Fruit fly (Drosophila melanogaster) ovary, adult (tissue): ENCODE measurements around the gene CG11313.

Experiments used
- CG17801 ChIP-seq: fragments of 200-800 bp; optimal IDR thresholded peaks from 2 replicates; lab custom pipeline; 2019; ENCODE audit warnings: missing biosample characterization, mild to moderate bottlenecking, missing genetic modification characterization, moderate library complexity; ENCODE audit not compliant: partially characterized antibody

Gene CG11313

dm6 chr3R:30731065-30731464 is at the start of gene CG11313:
TSS of gene CG11313 (minus strand) at chr3R:30731165.
- TF ChIP-seq CG17801 (GFP tag; lab: Kevin White, UChicago) = no peak

DNA sequence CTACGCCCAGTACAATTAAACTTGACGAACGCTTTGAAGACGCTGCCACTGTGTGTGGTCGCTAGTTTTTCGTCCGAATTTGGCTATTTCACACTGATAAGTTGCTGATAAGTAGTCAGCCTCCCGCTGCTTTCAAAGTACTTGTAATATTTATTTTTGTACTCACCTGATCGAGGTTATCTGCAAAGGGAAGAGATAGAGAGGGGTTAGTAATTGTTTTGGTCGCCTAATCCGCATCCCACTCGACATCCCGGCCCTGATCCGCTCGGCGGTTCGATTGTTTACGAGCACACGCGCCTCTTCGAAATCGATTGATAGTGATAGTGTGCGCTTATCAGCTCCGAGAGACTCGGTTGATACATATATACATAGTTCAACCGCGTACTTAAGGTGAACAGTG is 49.5 kb upstream of the CG11313 start:
- TF ChIP-seq CG17801 (GFP tag; lab: Kevin White, UChicago) = no peak

- no peak for TF ChIP-seq CG17801 (GFP tag; lab: Kevin White, UChicago)
These were observed 48.3 kb upstream of the CG11313 start for dm6 chr3R:30779257-30779656.

dm6 chr3R:30775933-30776332 is 45.0 kb upstream of the CG11313 start:
- TF ChIP-seq CG17801 (GFP tag; lab: Kevin White, UChicago) = no peak

DNA sequence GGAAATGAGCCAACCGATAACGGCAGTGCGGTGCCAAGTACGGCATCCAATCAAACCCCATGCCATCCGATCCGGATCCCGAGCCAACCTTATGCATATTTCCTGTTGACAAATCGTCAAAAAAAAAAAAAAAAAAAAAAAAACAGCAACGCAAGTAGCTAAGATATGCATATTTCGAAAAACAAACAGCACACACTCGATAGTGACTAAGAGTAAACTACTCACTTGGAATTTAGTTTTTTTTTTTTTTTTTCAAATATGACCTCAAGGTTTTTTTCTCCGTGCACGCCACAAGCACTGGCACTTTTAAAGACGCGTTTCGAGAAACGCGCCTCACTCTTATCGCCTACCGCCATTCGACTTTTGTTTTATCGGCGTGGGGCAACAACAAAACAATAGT is 44.3 kb upstream of the CG11313 start:
- TF ChIP-seq CG17801 (GFP tag; lab: Kevin White, UChicago) = no peak

DNA sequence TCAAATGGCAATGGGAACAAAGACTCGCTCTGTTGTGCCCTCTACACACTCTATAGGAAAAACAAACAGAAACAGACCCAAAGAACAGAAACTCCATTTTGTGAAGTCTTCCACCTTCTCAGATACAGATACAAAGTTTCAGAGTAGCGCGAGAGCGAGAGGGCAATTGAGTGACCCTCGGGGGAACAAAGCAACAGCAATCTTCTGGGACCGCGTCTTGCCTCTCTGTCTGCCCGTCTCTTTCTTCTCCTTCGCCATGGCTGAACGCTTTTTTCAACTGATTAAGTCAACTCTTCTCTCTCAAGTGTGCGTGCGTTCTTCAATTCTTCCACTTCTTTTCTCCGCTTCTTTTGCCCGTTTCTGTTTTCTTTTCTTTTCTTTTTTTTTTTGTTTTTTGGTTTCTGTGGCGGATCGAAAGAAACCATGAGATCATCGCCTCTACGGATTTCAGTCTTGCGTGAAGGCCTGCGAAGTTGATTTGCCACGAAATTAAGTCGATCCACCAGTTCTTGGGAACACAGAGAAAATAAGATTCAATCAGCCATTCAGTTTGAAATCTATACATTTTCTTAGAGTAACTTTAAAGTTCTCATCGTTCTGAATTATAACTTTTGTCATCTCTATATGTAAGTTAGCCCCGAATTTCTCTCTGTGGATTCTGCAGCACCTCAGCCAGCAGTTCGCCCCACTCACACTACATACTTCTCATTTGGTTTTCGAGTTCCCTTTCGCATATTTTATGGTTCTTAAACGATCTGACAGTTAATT is 42.0 kb upstream of the CG11313 start:
- TF ChIP-seq CG17801 (GFP tag; lab: Kevin White, UChicago) = no peak

- TF ChIP-seq CG17801 (GFP tag; lab: Kevin White, UChicago) = no peak
These were observed 39.7 kb upstream of the CG11313 start for dm6 chr3R:30770709-30771108.

DNA sequence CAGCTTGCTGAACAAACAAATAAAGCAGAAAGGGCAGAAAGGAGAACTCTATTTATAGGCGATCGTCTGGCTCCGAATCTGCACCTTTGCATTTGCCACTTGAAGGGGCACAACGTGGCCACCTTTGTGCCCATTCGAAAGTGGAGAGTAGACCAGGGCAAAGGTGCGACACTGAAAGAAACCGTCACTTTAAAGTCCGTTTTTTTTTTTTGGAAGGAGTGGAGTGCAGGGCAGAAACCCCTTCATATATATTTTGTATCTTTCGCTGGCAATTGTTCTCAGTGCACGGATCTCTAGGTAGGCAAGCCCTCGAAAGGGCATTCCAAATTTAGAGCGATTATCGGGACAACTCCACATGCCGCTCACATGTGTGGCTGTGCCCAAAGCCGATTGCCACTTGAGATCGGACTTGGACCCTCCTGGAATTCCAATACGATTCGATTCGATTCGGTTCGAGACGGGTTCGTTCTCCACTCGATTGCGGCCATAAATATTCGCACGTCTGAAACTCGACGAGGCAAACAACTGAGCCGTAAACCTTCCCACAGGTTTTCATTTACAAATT is 39.2 kb upstream of the CG11313 start:
- no peak for TF ChIP-seq CG17801 (GFP tag; lab: Kevin White, UChicago)

dm6 chr3R:30767556-30767955 is 36.6 kb upstream of the CG11313 start:
- no peak for TF ChIP-seq CG17801 (GFP tag; lab: Kevin White, UChicago)

DNA sequence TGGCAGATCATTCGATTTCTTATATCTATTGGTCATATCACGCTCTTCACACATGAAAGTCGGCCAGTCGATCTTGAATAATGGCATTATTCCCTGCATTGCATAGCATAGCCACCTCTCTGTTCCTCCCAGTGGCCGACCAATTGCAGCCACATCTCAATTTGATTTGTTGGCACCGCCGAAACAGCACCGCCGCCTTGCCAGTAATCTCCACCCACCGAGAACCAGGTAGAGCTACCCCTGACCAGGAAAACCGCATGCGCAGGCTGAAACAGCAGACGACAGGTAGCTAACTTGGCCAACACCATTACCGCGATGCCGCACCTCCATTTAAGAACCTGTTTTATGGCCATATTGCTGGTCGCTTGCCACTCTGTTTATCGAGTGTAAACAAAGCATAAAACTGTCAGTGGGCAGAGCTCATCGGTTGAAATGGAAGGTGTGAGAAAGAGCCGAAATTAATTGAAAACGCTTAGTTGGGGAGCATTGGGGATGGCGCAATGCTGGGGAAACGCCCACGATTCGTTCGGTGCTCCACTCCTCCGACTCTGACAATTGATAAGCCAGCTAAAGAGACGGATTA is 36.0 kb upstream of the CG11313 start:
- no peak for TF ChIP-seq CG17801 (GFP tag; lab: Kevin White, UChicago)

dm6 chr3R:30765306-30766033 is 34.5 kb upstream of the CG11313 start, which contains the start of gene zfh1:
TSS of gene zfh1 (plus strand) at chr3R:30765926.
- no peak for TF ChIP-seq CG17801 (GFP tag; lab: Kevin White, UChicago)

dm6 chr3R:30764121-30764520 is 33.2 kb upstream of the CG11313 start:
- no peak for TF ChIP-seq CG17801 (GFP tag; lab: Kevin White, UChicago)

DNA sequence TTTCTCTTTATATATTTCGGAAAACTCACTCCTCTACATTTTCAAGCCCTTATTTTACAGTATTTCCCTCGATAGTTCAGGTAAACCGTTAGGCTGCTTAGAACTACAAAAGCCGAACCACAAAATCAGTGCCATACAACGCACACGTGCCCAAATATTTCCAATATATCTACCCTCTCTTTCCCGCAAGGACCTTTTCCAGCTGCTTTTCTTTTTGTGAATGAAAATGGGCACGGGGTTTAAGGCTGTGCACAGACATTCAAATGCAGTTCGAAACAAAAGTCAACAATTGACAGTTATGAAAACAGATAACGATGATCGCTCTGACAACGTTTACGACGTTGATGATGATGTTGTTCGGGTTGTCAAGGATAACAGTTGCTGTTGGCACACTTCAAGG is 31.3 kb upstream of the CG11313 start:
- TF ChIP-seq CG17801 (GFP tag; lab: Kevin White, UChicago) = no peak

dm6 chr3R:30761140-30761539 is 30.2 kb upstream of the CG11313 start:
- TF ChIP-seq CG17801 (GFP tag; lab: Kevin White, UChicago) = no peak
